Fruit fly (Drosophila melanogaster): ENCODE measurements around the gene Nup205.

The Nup205 gene

DNA sequence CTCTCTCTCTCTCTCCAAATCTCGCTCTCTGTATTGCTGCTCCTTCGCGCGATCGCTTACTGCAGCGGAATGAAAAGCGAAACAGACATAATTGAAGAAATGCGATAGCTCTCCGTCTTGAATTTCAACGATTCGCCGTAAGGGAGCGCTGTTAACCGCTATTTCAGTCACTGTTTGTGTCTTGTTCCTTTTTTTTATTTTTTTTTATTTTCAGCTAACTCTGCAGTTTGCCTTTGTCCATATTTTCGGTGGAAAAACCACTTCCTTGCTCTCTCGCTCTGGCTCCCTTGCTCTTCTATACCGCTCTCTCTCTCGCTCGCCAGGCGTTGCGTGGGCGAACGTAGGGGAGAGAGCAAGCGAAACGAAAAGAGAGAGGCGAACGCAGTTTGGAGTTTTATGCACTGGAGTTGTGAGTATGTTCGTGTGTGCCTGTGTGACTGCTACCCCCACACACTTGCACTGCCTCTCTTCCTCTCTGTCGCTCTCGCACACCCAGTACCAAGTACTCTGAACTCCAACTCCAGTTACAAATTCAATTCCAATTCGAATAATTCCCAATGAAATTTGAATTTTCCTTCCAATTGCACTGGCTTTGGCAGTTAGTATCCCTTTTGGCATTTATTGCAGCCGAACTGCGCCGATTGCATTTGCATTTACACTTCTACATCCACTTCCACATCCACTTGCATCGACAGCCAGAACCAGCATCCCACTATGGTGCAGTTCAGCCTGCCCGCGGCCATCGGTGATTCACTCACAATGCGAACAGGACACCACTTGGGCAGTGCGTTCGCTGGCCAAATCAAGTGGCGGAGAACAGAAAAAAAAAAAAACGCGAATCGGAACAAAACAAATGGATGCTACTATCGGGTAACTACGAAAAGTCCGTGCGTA lies 672 bp upstream of the Nup205 start (continued):
- no peak for TF ChIP-seq Spps (tag; optimal IDR thresholded peaks at IDR 0.05)
- TF ChIP-seq MBD-R2 (GFP tag; IDR thresholded peaks at IDR 0.05): no peak
- no peak for TF ChIP-seq run (tag; optimal IDR thresholded peaks at IDR 0.05)
- TF ChIP-seq Bteb2 (GFP tag; optimal IDR thresholded peaks at IDR 0.05): no peak

- TF ChIP-seq CG17612 (GFP tag; IDR thresholded peaks at IDR 0.05) (no peak), sna (GFP tag; IDR thresholded peaks at IDR 0.05; ENCODE audit: partially characterized antibody) (peak; percentile 23; the same call in 1 of the 2 replicates), bbx (GFP tag; IDR thresholded peaks at IDR 0.05; ENCODE audit: partially characterized antibody) (peak; percentile 55; the same call in 1 of the 2 replicates), D19B (GFP tag; optimal IDR thresholded peaks at IDR 0.05) (no peak), HLH4C (GFP tag; IDR thresholded peaks at IDR 0.05; ENCODE audit: partially characterized antibody) (peak; percentile 90), Ets65A (GFP tag) (no peak), Dad (GFP tag; optimal IDR thresholded peaks at IDR 0.05) (no peak), CG13287 (GFP tag; IDR thresholded peaks at IDR 0.05; ENCODE audit: partially characterized antibody) (peak; percentile 24; the same call in 1 of the 2 replicates), CG6791 (GFP tag; IDR thresholded peaks at IDR 0.05; ENCODE audit: partially characterized antibody) (peak; percentile 80), zf30C (GFP tag; optimal IDR thresholded peaks at IDR 0.05) (no peak), CHES-1-like (GFP tag; optimal IDR thresholded peaks at IDR 0.05) (no peak), ems (GFP tag; optimal IDR thresholded peaks at IDR 0.05) (no peak), vnd (GFP tag; IDR thresholded peaks at IDR 0.05; ENCODE audit: partially characterized antibody) (peak; percentile 81; the same call in 2 of the 3 replicates), ato (GFP tag; IDR thresholded peaks at IDR 0.05; ENCODE audit: partially characterized antibody) (peak; percentile 67; the same call in 1 of the 2 replicates), nerfin-2 (GFP tag; IDR thresholded peaks at IDR 0.05; ENCODE audit: partially characterized antibody) (peak; percentile 66; the same call in 1 of the 2 replicates), CG9876 (GFP tag; optimal IDR thresholded peaks at IDR 0.05) (no peak), mld (GFP tag; IDR thresholded peaks at IDR 0.05; ENCODE audit: partially characterized antibody) (peak; percentile 69; the same call in 1 of the 3 replicates), Dll (GFP tag; IDR thresholded peaks at IDR 0.05; ENCODE audit: partially characterized antibody) (0 out of 4 replicates have a peak, but pooled peaks have one; percentile 21), CG7963 (GFP tag; IDR thresholded peaks at IDR 0.05; ENCODE audit: partially characterized antibody) (peak; percentile 55; the same call in 2 of the 3 replicates), pzg (GFP tag; optimal IDR thresholded peaks at IDR 0.05) (no peak), CG12219 (GFP tag; optimal IDR thresholded peaks at IDR 0.05) (no peak), CG30020 (tag; optimal IDR thresholded peaks at IDR 0.05) (no peak), inv (GFP tag; IDR thresholded peaks at IDR 0.05; ENCODE audit: partially characterized antibody) (peak; percentile 54; the same call in 1 of the 2 replicates), Hr78 (GFP tag; optimal IDR thresholded peaks at IDR 0.05) (no peak), CG14860 (GFP tag; IDR thresholded peaks at IDR 0.05; ENCODE audit: partially characterized antibody) (peak; percentile 86), ttk (GFP tag; IDR thresholded peaks at IDR 0.05) (no peak), B-H1 (GFP tag; IDR thresholded peaks at IDR 0.05) (no peak), chn (GFP tag; optimal IDR thresholded peaks at IDR 0.05) (no peak), hb (GFP tag; IDR thresholded peaks at IDR 0.05; ENCODE audit: partially characterized antibody) (peak; percentile 81), CG16813 (GFP tag; IDR thresholded peaks at IDR 0.05; ENCODE audit: partially characterized antibody) (peak; percentile 83), Vsx1 (GFP tag; optimal IDR thresholded peaks at IDR 0.05) (no peak), Scr (GFP tag; IDR thresholded peaks at IDR 0.05; ENCODE audit: partially characterized antibody) (peak; percentile 58), ham (GFP tag; IDR thresholded peaks at IDR 0.05) (no peak), Opbp (GFP tag; IDR thresholded peaks at IDR 0.05; ENCODE audit: partially characterized antibody) (peak; percentile 22; the same call in 1 of the 3 replicates), Bgb (GFP tag; IDR thresholded peaks at IDR 0.05; ENCODE audit: partially characterized antibody) (peak; percentile 61), wek (GFP tag; optimal IDR thresholded peaks at IDR 0.05) (no peak), tna (GFP tag; IDR thresholded peaks at IDR 0.05; ENCODE audit: partially characterized antibody) (peak; percentile 71), CG5953 (GFP tag; IDR thresholded peaks at IDR 0.05) (no peak), gcm (GFP tag; optimal IDR thresholded peaks at IDR 0.05) (no peak), CG34224 (GFP tag; IDR thresholded peaks at IDR 0.05; ENCODE audit: partially characterized antibody) (peak; percentile 13; the same call in 1 of the 3 replicates)
Measured at dm6 chrX:19859331-19859730, 7.3 kb downstream of the Nup205 start.

Data from whole organism, embryonic.